Worm (Caenorhabditis elegans): ENCODE measurements around the gene mai-1.

DNA sequence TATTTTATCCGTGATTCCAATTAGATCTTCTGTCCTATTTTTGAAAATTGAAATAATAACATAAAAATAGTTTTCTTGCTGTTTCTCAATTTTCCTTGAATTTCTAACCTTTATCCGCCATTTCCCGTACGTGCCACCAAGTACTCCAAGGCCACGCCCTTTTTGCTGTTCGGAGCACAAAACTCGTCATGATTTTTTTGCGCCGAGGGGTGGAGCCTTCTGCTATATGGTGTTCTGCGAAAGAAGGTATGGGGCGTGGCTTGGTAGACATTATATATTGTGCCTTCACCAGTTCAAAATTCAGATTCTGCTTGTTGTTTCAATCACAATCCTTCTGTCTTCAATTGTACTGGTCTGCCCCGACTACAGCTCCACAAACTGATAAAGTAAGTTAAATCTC, 28.9 kb upstream of the mai-1 start, which contains the start of gene C15C7.4:
- TF ChIP-seq ceh-48 (tag; optimal IDR thresholded peaks at IDR 0.05): no peak
- no peak for TF ChIP-seq odd-2 (tag; optimal IDR thresholded peaks at IDR 0.05)
- TF ChIP-seq nhr-232 (tag; optimal IDR thresholded peaks at IDR 0.05): no peak
- no peak for TF ChIP-seq ama-1 (optimal IDR thresholded peaks at IDR 0.05)
- TF ChIP-seq madf-2 (tag; optimal IDR thresholded peaks at IDR 0.05): no peak
